Fruit fly (Drosophila melanogaster) Kc167 (cell line): ENCODE results near the gene CG4743.

Experiments used
- Myc ChIP-seq: fragments of >200 bp; optimal IDR thresholded peaks from 2 replicates; lab custom pipeline; 2017; ENCODE audit warnings: missing external identifiers
- Sin3A ChIP-seq: fragments of >200 bp; optimal IDR thresholded peaks from 2 replicates; lab custom pipeline; 2018; ENCODE audit warnings: missing external identifiers
- h ChIP-seq: fragments of >200 bp; optimal IDR thresholded peaks from 3 replicates; lab custom pipeline; 2018; ENCODE audit warnings: missing external identifiers
- insv ChIP-seq: fragments of >200 bp; optimal IDR thresholded peaks from 3 replicates; lab custom pipeline; 2018; ENCODE audit warnings: missing external identifiers
- psq ChIP-seq: fragments of >200 bp; optimal IDR thresholded peaks from 2 replicates; lab custom pipeline; 2017; ENCODE audit warnings: missing external identifiers
- ttk ChIP-seq: sonication (Bioruptor generic); optimal IDR thresholded peaks from 2 replicates; lab custom pipeline; 2017; ENCODE audit warnings: missing external identifiers

CG4743 gene

DNA sequence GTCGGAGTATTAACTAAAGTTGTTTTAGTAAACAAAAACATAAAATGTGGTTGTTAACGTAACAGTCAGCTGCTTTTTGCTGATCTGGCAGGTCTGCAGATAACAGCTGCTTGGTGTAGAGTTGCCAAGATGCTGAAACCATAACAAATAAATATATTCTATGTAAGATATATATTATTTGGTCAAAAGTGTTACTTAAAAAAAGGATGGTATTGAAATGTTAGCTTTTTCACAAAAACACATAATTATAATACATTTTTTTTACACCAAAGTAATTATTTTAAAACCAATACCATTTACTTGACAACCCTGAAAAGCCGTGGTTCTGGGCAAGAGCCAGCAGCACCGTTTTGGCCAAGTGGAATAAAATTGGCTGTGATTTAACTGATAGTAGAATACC is at the start of gene CG4743, which contains the start of gene Idh3g:
CG4743 (minus strand) TSS at position 23 of the 400 bp plus-strand sequence.
Idh3g (plus strand) TSS at position 318 of the 400 bp plus-strand sequence.
- no peak for TF ChIP-seq h (lab: Kevin White, UChicago)
- no peak for TF ChIP-seq ttk
- TF ChIP-seq insv (lab: Kevin White, UChicago) = no peak
- no peak for TF ChIP-seq Sin3A (lab: Kevin White, UChicago)
- TF ChIP-seq psq (lab: Kevin White, UChicago) = no peak
- TF ChIP-seq Myc (lab: Kevin White, UChicago) = no peak

DNA sequence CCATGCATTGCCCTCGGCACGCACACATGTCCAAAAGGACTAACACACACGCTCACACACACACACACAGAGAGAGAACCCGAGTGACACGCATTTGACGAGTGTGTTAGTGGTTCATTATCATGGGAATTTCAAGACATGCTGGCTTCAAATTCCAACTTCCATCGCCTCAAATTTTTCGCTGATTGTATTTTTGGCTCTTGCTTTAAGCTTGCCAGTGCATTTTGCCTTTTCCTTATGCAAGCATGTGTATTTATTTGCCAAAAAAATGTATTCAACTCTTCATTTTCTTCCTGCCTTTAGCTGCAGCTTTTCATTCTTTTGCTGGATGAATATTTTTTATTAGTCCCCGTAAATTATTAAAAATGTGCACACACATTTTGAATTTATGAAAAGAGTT is 43.4 kb upstream of the CG4743 start:
- no peak for TF ChIP-seq ttk
- TF ChIP-seq psq (lab: Kevin White, UChicago) = no peak

dm6 chr3R:25721030-25721429 is 40.7 kb upstream of the CG4743 start:
- TF ChIP-seq insv (lab: Kevin White, UChicago) (no peak), ttk (no peak), Myc (lab: Kevin White, UChicago) (no peak)

DNA sequence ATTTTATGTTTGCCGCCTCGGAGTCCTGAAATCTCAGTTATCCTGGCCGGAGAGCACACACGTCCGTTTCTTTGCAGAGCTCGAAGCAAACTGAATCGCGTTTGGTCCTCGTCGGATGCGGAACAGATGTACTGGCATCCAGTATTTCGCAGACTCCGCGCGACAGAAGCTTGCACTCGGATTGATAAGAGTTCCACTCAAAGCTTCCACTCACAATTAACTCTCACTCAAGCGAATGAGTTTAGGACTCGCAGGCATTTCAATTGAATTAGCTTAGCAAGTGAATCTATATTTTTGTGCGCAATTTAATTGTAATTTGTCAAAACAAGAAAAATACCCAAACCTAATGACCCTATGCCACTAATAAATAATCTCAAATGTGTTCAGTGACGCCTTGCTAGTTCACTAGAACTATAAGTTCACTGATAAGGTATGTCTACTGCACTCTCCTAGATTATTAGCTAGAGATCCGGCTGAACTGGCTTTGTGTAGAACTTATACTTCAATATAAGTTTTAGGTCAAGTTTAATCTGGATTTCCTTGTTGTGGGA is 39.7 kb upstream of the CG4743 start:
- no peak for TF ChIP-seq Sin3A (lab: Kevin White, UChicago)
- no peak for TF ChIP-seq insv (lab: Kevin White, UChicago)
- no peak for TF ChIP-seq psq (lab: Kevin White, UChicago)
- TF ChIP-seq ttk = no peak
- TF ChIP-seq Myc (lab: Kevin White, UChicago) = no peak
- no peak for TF ChIP-seq h (lab: Kevin White, UChicago)

dm6 chr3R:25694167-25694689 is 13.9 kb upstream of the CG4743 start:
- TF ChIP-seq ttk (no peak), insv (lab: Kevin White, UChicago) (no peak), Myc (lab: Kevin White, UChicago) (no peak), psq (lab: Kevin White, UChicago) (no peak), Sin3A (lab: Kevin White, UChicago) (no peak)

DNA sequence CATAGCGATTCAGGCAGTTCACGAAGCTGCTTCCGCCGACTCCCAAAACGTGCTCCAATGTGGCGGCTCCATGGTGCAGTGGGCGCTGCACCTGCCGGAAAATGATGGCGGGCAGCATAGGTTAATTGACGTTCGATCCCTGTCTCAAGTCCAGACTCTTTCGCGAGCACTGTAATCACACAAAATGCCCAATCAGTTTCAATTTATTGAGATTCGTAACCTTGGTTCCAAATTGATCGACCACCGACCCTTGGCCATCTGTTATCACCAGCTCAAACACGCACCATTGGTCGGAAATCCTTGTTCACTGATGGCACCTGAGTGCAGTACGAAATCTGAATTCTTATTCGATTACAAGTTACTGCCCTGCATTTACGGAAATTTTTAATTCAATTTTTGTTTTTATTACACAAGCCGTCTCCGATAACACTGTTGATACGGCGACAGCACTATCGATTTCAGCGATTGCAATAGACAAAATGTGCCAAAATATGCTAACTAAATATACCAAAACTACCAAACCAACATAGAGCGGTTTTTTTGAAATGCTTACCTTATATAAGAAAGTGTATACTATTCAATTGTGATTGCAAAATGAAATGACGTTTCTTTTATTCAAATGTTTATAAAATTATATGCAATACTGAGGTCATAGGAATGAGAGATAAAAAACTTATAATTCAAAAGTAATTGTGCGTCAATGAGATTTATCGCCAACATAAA is 6.5 kb upstream of the CG4743 start, which contains the start of gene CLS:
CLS (minus strand) TSS at position 673 of the 723 bp plus-strand sequence.
- TF ChIP-seq Sin3A (lab: Kevin White, UChicago) (no peak), ttk (no peak), insv (lab: Kevin White, UChicago) (no peak), psq (lab: Kevin White, UChicago) (no peak), Myc (lab: Kevin White, UChicago) (no peak), h (lab: Kevin White, UChicago) (no peak)

DNA sequence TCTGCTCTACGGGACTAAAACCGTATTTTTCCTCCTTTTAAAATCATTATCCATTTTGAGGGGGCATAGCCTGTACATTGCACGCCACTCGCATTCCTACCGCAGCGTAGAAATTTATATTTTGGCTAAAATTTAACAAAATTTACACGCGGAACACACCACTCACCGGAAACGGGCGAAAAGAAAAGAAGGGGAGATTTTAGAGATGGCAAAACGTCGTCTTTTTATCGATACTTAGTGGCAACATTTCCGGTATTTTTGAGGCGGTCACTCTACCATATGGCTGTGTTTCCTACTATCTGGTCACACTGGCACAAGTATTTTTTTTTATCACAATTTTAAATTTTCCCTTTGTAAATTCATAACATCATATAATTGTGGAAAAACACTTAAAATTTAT is 4.5 kb upstream of the CG4743 start, which contains the start of gene RpL27:
RpL27 (minus strand) TSS at position 193 of the 400 bp plus-strand sequence.
- TF ChIP-seq Myc (lab: Kevin White, UChicago) (no peak), psq (lab: Kevin White, UChicago) (no peak), insv (lab: Kevin White, UChicago) (no peak), ttk (no peak), h (lab: Kevin White, UChicago) (no peak), Sin3A (lab: Kevin White, UChicago) (no peak)

DNA sequence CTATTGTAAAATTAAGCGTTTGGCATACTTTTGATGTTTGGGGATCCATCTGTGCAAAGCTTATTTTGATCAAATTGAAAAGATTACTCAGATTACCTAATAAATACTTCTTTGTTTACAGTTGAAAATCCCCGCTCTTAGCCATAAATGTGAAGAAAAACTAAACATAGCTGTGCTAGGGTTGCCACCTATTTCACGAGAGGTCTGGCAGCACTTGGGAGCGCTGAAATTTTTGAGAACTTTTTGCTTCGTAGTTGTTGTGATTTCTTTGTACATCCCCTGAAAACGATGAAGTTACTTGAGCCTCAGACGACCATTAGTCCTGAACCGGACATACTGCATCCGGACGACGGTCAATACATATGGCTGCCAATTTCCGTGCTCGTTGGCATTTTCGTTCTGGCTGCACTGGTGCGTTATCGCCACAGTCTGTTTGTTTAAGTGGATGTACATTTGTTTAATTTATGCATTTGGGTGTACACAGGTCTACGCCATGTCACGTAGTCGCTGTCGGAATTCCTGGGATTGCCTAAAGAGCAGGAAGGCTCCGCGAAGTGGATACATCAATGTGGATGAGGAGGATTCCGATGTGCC is 1.8 kb downstream of the CG4743 start, which contains the start of the genes CG4730 and CG5039:
CG4730 (minus strand) TSS at position 194 of the 594 bp plus-strand sequence.
CG5039 (plus strand) TSS at position 195 of the 594 bp plus-strand sequence.
- no peak for TF ChIP-seq Sin3A (lab: Kevin White, UChicago)
- no peak for TF ChIP-seq ttk
- no peak for TF ChIP-seq psq (lab: Kevin White, UChicago)
- TF ChIP-seq insv (lab: Kevin White, UChicago) = no peak
- no peak for TF ChIP-seq Myc (lab: Kevin White, UChicago)
- TF ChIP-seq h (lab: Kevin White, UChicago) = peak; percentile 51

- TF ChIP-seq Myc (lab: Kevin White, UChicago) (no peak), ttk (no peak), h (lab: Kevin White, UChicago) (no peak), insv (lab: Kevin White, UChicago) (no peak), Sin3A (lab: Kevin White, UChicago) (no peak), psq (lab: Kevin White, UChicago) (no peak)
Observed at dm6 chr3R:25665509-25665908, 14.8 kb downstream of the CG4743 start, which contains the start of gene Lgr3. Lgr3 (plus strand) TSS chr3R:25665809.

DNA sequence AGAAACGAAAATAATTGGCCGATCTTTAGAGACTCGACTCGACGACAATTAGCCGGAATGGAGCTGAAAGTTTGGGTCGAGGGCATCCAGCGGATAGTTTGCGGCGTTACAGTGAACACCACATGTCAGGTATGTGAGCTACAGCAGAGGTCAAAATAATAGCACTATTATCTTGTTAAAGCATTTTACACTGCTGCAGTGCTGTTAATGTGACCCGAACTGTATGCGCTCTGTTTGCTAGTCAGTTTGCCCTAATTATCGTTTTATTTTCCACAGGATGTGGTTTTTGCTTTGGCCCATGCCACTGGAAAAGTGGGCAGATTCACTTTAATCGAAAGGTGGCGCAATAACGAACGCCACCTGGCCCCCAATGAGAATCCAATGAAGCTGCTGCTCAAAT is 18.0 kb downstream of the CG4743 start:
- TF ChIP-seq ttk (no peak), psq (lab: Kevin White, UChicago) (no peak), insv (lab: Kevin White, UChicago) (no peak), h (lab: Kevin White, UChicago) (no peak), Sin3A (lab: Kevin White, UChicago) (no peak), Myc (lab: Kevin White, UChicago) (no peak)

- no peak for TF ChIP-seq Myc (lab: Kevin White, UChicago)
- TF ChIP-seq psq (lab: Kevin White, UChicago) = no peak
- no peak for TF ChIP-seq Sin3A (lab: Kevin White, UChicago)
- TF ChIP-seq h (lab: Kevin White, UChicago) = no peak
- TF ChIP-seq insv (lab: Kevin White, UChicago) = no peak
- TF ChIP-seq ttk = no peak
Observed at dm6 chr3R:25661531-25662193, 18.7 kb downstream of the CG4743 start, which contains the start of gene RASSF8. RASSF8 (plus strand) TSS chr3R:25661795.
